Worm (Caenorhabditis elegans): ENCODE measurements around the gene pals-37.

The pals-37 gene

ce11 chrV:12413651-12414114 is 27.6 kb downstream of the pals-37 start, which contains the start of gene cdr-6 (continued):
- TF ChIP-seq spr-3 (GFP tag; optimal IDR thresholded peaks at IDR 0.05), result no peak
- no peak for TF ChIP-seq skn-1 (tag; optimal IDR thresholded peaks at IDR 0.05)

- TF ChIP-seq unc-62 (GFP tag; optimal IDR thresholded peaks at IDR 0.05 in 1 of 2) (peak in 1 of 2 experiments; percentile 80), unc-62 (tag; optimal IDR thresholded peaks at IDR 0.05) (no peak), dmd-6 (GFP tag; IDR thresholded peaks at IDR 0.05) (no peak), dpl-1 (GFP tag; optimal IDR thresholded peaks at IDR 0.05) (no peak)
Observed at ce11 chrV:12412321-12412720, 29.0 kb downstream of the pals-37 start.

- TF ChIP-seq nhr-28 (tag; optimal IDR thresholded peaks at IDR 0.05) (peak; percentile 13), nhr-10 (tag; optimal IDR thresholded peaks at IDR 0.05) (no peak)
Observed at ce11 chrV:12411909-12412308, 29.4 kb downstream of the pals-37 start, which contains the start of gene cdr-7. Gene cdr-7, minus strand, starts transcription at chrV:12412113.

ce11 chrV:12410416-12411001 is 30.8 kb downstream of the pals-37 start, which contains the start of gene hrg-2:
Gene hrg-2, minus strand, starts transcription at chrV:12410513.
- TF ChIP-seq set-16 (GFP tag; IDR thresholded peaks at IDR 0.05) (no peak), pha-4 (GFP tag; IDR thresholded peaks at IDR 0.05) (no peak), pha-4 (tag; optimal IDR thresholded peaks at IDR 0.05) (no peak), nhr-6 (tag; optimal IDR thresholded peaks at IDR 0.05) (no peak), hlh-30 (tag; optimal IDR thresholded peaks at IDR 0.05; ENCODE audit: insufficient read depth) (peak; percentile 40), arid-1 (GFP tag; conservative IDR thresholded peaks at IDR 0.05) (no peak), T20F7.1 (GFP tag; optimal IDR thresholded peaks at IDR 0.05) (no peak), cey-2 (tag; optimal IDR thresholded peaks at IDR 0.05; ENCODE audit: borderline replicate concordance, insufficient read depth) (no peak), dve-1 (tag; optimal IDR thresholded peaks at IDR 0.05; ENCODE audit: insufficient read depth) (peak; percentile 11), skn-1 (tag; optimal IDR thresholded peaks at IDR 0.05) (no peak), F44E2.7 (GFP tag; IDR thresholded peaks at IDR 0.05) (no peak), ztf-7 (tag; optimal IDR thresholded peaks at IDR 0.05) (peak; percentile 93), nhr-48 (tag; optimal IDR thresholded peaks at IDR 0.05) (peak; percentile 64), F49E8.2 (tag; optimal IDR thresholded peaks at IDR 0.05; ENCODE audit: borderline replicate concordance) (no peak), dmd-6 (GFP tag; IDR thresholded peaks at IDR 0.05) (no peak), hlh-11 (tag; optimal IDR thresholded peaks at IDR 0.05) (no peak), zip-2 (tag; optimal IDR thresholded peaks at IDR 0.05) (no peak), jun-1 (tag; optimal IDR thresholded peaks at IDR 0.05) (no peak), madf-5 (GFP tag; IDR thresholded peaks at IDR 0.05) (no peak), nhr-28 (tag; optimal IDR thresholded peaks at IDR 0.05) (peak; percentile 14), mep-1 (tag; optimal IDR thresholded peaks at IDR 0.05) (peak; percentile 2), aha-1 (tag) (peak; percentile 31), lim-7 (GFP tag; IDR thresholded peaks at IDR 0.05) (no peak)

ce11 chrV:12408996-12409395 is 32.3 kb downstream of the pals-37 start:
- TF ChIP-seq madf-5 (GFP tag; IDR thresholded peaks at IDR 0.05) (no peak), hlh-11 (tag; optimal IDR thresholded peaks at IDR 0.05) (peak; percentile 33), egl-43 (GFP tag; IDR thresholded peaks at IDR 0.05) (no peak), F37D6.2 (tag; optimal IDR thresholded peaks at IDR 0.05) (no peak), mep-1 (tag; optimal IDR thresholded peaks at IDR 0.05) (peak; percentile 51), aly-2 (tag; optimal IDR thresholded peaks at IDR 0.05) (no peak), nhr-76 (tag; optimal IDR thresholded peaks at IDR 0.05) (no peak), ceh-32 (tag; optimal IDR thresholded peaks at IDR 0.05; ENCODE audit: poor library complexity) (no peak), lin-1 (GFP tag; IDR thresholded peaks at IDR 0.05) (no peak), nhr-42 (GFP tag; IDR thresholded peaks at IDR 0.05) (no peak), pha-4 (GFP tag; IDR thresholded peaks at IDR 0.05) (no peak), pha-4 (tag; optimal IDR thresholded peaks at IDR 0.05) (no peak), ceh-82 (tag; optimal IDR thresholded peaks at IDR 0.05) (no peak), F49E8.2 (tag; optimal IDR thresholded peaks at IDR 0.05; ENCODE audit: borderline replicate concordance) (no peak), T20F7.1 (GFP tag; optimal IDR thresholded peaks at IDR 0.05) (peak; percentile 29), nhr-28 (tag; optimal IDR thresholded peaks at IDR 0.05) (peak; percentile 91), ZK337.2 (GFP tag; IDR thresholded peaks at IDR 0.05) (no peak), unc-130 (GFP tag; optimal IDR thresholded peaks at IDR 0.05) (no peak), nhr-6 (tag; optimal IDR thresholded peaks at IDR 0.05) (peak; percentile 26), lsy-2 (tag; optimal IDR thresholded peaks at IDR 0.05) (peak in 1 of 2 experiments; percentile 33), lin-29 (GFP tag; IDR thresholded peaks at IDR 0.05) (no peak), dve-1 (tag; optimal IDR thresholded peaks at IDR 0.05; ENCODE audit: insufficient read depth) (peak; percentile 14), lim-7 (GFP tag; IDR thresholded peaks at IDR 0.05) (no peak), daf-8 (GFP tag; IDR thresholded peaks at IDR 0.05) (no peak)
